Fruit fly (Drosophila melanogaster): ENCODE data around the gene Pdss2.

The Pdss2 gene

DNA sequence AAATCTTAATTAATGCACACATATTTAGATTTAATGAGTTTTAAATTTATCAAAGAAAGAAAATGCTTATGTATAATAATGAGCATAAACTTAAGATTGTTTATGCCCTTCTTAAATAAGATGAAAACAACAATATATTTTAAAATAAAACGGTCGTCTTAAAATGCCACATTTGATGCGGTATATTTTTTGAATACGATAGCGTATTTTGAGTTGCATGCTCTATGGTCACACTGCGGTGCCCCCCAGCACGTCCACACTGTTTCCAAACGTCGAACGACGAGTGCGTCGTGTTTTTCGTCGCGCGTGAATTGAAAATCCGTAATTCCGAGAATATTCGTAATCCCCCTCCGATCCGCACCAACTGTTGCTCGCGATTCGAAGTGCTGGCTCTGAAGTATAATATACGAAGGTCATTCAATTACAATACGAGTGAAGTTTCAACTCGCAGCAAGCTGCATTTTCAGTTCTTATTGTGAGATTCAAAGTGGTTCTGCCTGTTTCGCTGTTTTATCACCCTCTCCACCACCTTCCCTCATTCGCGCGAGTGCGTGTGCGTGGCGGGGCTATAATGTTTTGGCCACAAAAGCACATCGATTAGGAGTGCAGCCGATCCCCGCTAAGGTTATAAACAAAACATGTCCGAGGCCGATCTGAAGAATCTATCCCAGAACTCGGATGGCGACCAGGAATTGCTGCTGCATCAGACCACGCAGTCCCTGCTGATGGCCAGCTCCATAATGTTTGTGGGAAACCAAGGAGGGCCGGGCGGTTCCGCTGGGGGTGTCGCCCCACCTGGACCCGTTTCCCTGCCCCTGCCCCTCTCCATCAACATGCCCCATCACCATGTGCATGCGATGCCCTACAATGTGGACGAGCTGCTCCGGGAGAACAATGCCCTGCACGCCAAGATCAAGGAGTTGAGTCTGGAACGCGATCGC, 6.8 kb downstream of the Pdss2 start, which contains the start of gene siz (continued):
- TF ChIP-seq CG12744 (GFP tag; optimal IDR thresholded peaks at IDR 0.05) (no peak), jigr1 (GFP tag; IDR thresholded peaks at IDR 0.05) (no peak), br (optimal IDR thresholded peaks at IDR 0.05) (no peak), NFAT (GFP tag; IDR thresholded peaks at IDR 0.05) (0 out of 2 replicates have a peak, but pooled peaks have one; percentile 9), TFAM (GFP tag; optimal IDR thresholded peaks at IDR 0.05) (no peak), HLH54F (GFP tag; optimal IDR thresholded peaks at IDR 0.05) (no peak), bigmax (GFP tag; optimal IDR thresholded peaks at IDR 0.05) (peak; percentile 25), Adf1 (GFP tag; IDR thresholded peaks at IDR 0.05) (peak; percentile 12; the same call in 1 of the 2 replicates), fru (optimal IDR thresholded peaks at IDR 0.05) (no peak), CG1832 (GFP tag; optimal IDR thresholded peaks at IDR 0.05) (peak; percentile 8), CG7987 (GFP tag; optimal IDR thresholded peaks at IDR 0.05) (peak; percentile 12), Lpt (GFP tag; optimal IDR thresholded peaks at IDR 0.05) (no peak), Chrac-16 (GFP tag; optimal IDR thresholded peaks at IDR 0.05) (no peak), Atf-2 (GFP tag; optimal IDR thresholded peaks at IDR 0.05) (peak; percentile 21), CG10366 (GFP tag; IDR thresholded peaks at IDR 0.05) (no peak), E2f2 (GFP tag; IDR thresholded peaks at IDR 0.05) (peak; percentile 77), kah (GFP tag; optimal IDR thresholded peaks at IDR 0.05) (peak; percentile 55), Oli (tag; optimal IDR thresholded peaks at IDR 0.05) (no peak), vvl (GFP tag; IDR thresholded peaks at IDR 0.05) (peak; percentile 72), Dbx (GFP tag; IDR thresholded peaks at IDR 0.05) (peak; percentile 17; the same call in 1 of the 3 replicates), al (GFP tag; IDR thresholded peaks at IDR 0.05) (no peak), CG8765 (GFP tag; IDR thresholded peaks at IDR 0.05) (no peak), NC2α (GFP tag; optimal IDR thresholded peaks at IDR 0.05) (no peak), fu2 (GFP tag; optimal IDR thresholded peaks at IDR 0.05) (no peak), pfk (GFP tag; optimal IDR thresholded peaks at IDR 0.05) (no peak), Med (GFP tag) (peak; percentile 84), CG34376 (GFP tag; optimal IDR thresholded peaks at IDR 0.05) (peak; percentile 43), oc (tag; optimal IDR thresholded peaks at IDR 0.05) (peak; percentile 71), CG14860 (GFP tag; IDR thresholded peaks at IDR 0.05; ENCODE audit: partially characterized antibody) (no peak), CG1529 (GFP tag; optimal IDR thresholded peaks at IDR 0.05) (no peak), abd-A (tag; optimal IDR thresholded peaks at IDR 0.05) (no peak), nau (GFP tag; optimal IDR thresholded peaks at IDR 0.05) (no peak), chinmo (GFP tag; IDR thresholded peaks at IDR 0.05; ENCODE audit: partially characterized antibody) (peak; percentile 76; the same call in 1 of the 4 replicates), HLH3B (GFP tag; IDR thresholded peaks at IDR 0.05) (no peak), CG8944 (GFP tag; optimal IDR thresholded peaks at IDR 0.05) (no peak), gt (GFP tag; IDR thresholded peaks at IDR 0.05) (no peak), CG8290 (GFP tag; optimal IDR thresholded peaks at IDR 0.05) (peak; percentile 8), CG8290 (tag; optimal IDR thresholded peaks at IDR 0.05) (peak in 1 of 2 experiments; percentile 65), D19A (tag; optimal IDR thresholded peaks at IDR 0.05) (peak; percentile 6), CrebB (tag; optimal IDR thresholded peaks at IDR 0.05) (peak; percentile 41), en (GFP tag; optimal IDR thresholded peaks at IDR 0.05) (no peak), gcm (GFP tag; optimal IDR thresholded peaks at IDR 0.05) (peak; percentile 26), Deaf1 (tag; optimal IDR thresholded peaks at IDR 0.05) (peak; percentile 86), dati (GFP tag; IDR thresholded peaks at IDR 0.05) (no peak), CG12299 (tag; optimal IDR thresholded peaks at IDR 0.05) (peak; percentile 24), CG14014 (GFP tag; IDR thresholded peaks at IDR 0.05) (no peak), CG11456 (GFP tag; IDR thresholded peaks at IDR 0.05) (no peak), otp (GFP tag; IDR thresholded peaks at IDR 0.05) (no peak), CG30403 (GFP tag; optimal IDR thresholded peaks at IDR 0.05) (peak; percentile 9), yki (optimal IDR thresholded peaks at IDR 0.05) (no peak), mam (GFP tag; optimal IDR thresholded peaks at IDR 0.05) (no peak)
